Fruit fly (Drosophila melanogaster) whole organism, embryonic: ENCODE results near the gene LpR2.

Experiments used
- Atf-2 ChIP-seq: fragments of 200-800 bp; sonication (Bioruptor generic); optimal IDR thresholded peaks from 2 replicates; lab custom pipeline; 2016; ENCODE audit warnings: missing biosample characterization, missing genetic modification characterization
- Atf3 ChIP-seq: fragments of 200-800 bp; sonication (Bioruptor generic); optimal IDR thresholded peaks from 3 replicates; lab custom pipeline; 2016; ENCODE audit warnings: missing biosample characterization, missing genetic modification characterization
- Bteb2 ChIP-seq: fragments of 200-800 bp; sonication (Bioruptor generic); optimal IDR thresholded peaks from 2 replicates; lab custom pipeline; 2016; ENCODE audit warnings: missing biosample characterization, missing genetic modification characterization
- CG11695 ChIP-seq: fragments of 200-800 bp; sonication (Bioruptor generic); IDR thresholded peaks from 3 replicates; pipeline ENCODE4 v1.3.6; 2022; ENCODE audit warnings: missing biosample characterization, missing genetic modification characterization
- CG12155 ChIP-seq: fragments of 200-800 bp; sonication (Bioruptor generic); optimal IDR thresholded peaks from 3 replicates; lab custom pipeline; 2016; ENCODE audit warnings: missing biosample characterization, missing genetic modification characterization
- CG12391 ChIP-seq: fragments of 200-800 bp; sonication (Bioruptor generic); optimal IDR thresholded peaks from 3 replicates; lab custom pipeline; 2018; ENCODE audit warnings: missing biosample characterization, mild to moderate bottlenecking, missing genetic modification characterization, moderate library complexity
- CG13894 ChIP-seq: fragments of 200-800 bp; sonication (Bioruptor generic); optimal IDR thresholded peaks from 3 replicates; lab custom pipeline; 2018; ENCODE audit warnings: missing biosample characterization, mild to moderate bottlenecking, missing genetic modification characterization, moderate library complexity
- CG14710 ChIP-seq: fragments of 200-800 bp; sonication (Bioruptor generic); optimal IDR thresholded peaks from 3 replicates; lab custom pipeline; 2019; ENCODE audit warnings: missing biosample characterization, mild to moderate bottlenecking, missing genetic modification characterization, moderate library complexity
- CG14965 ChIP-seq: fragments of 200-800 bp; sonication (Bioruptor generic); optimal IDR thresholded peaks from 2 replicates; lab custom pipeline; 2016; ENCODE audit warnings: missing biosample characterization, missing genetic modification characterization, borderline replicate concordance
- CG15073 ChIP-seq: fragments of 200-800 bp; sonication (Bioruptor generic); optimal IDR thresholded peaks from 2 replicates; lab custom pipeline; 2016; ENCODE audit warnings: missing biosample characterization, missing genetic modification characterization
- CG15479 ChIP-seq: fragments of 200-800 bp; sonication (Bioruptor generic); optimal IDR thresholded peaks from 3 replicates; lab custom pipeline; 2019; ENCODE audit warnings: missing biosample characterization, mild to moderate bottlenecking, missing genetic modification characterization, moderate library complexity
- CG16813 ChIP-seq: fragments of 200-800 bp; sonication (Bioruptor generic); IDR thresholded peaks from 3 replicates; pipeline ENCODE4 v1.3.6; 2022; ENCODE audit warnings: missing biosample characterization, missing genetic modification characterization; ENCODE audit not compliant: partially characterized antibody
- CG17612 ChIP-seq: fragments of 200-800 bp; sonication (Bioruptor generic); IDR thresholded peaks from 2 replicates; pipeline ENCODE4 v1.3.6; 2022; ENCODE audit warnings: missing biosample characterization, missing genetic modification characterization
- CG4820 ChIP-seq: fragments of 200-800 bp; sonication (Bioruptor generic); optimal IDR thresholded peaks from 3 replicates; lab custom pipeline; 2016; ENCODE audit warnings: missing biosample characterization, missing genetic modification characterization
- CG8089 ChIP-seq: fragments of 200-800 bp; sonication (Bioruptor generic); optimal IDR thresholded peaks from 3 replicates; lab custom pipeline; 2016; ENCODE audit warnings: missing biosample characterization, missing genetic modification characterization
- CG8388 ChIP-seq: fragments of 200-800 bp; sonication (Bioruptor generic); optimal IDR thresholded peaks from 2 replicates; lab custom pipeline; 2019; ENCODE audit warnings: missing biosample characterization, mild to moderate bottlenecking, missing genetic modification characterization, moderate library complexity
- CG9797 ChIP-seq: fragments of 200-800 bp; sonication (Bioruptor generic); optimal IDR thresholded peaks from 3 replicates; lab custom pipeline; 2018; ENCODE audit warnings: missing biosample characterization, mild to moderate bottlenecking, missing genetic modification characterization
- Dp ChIP-seq: fragments of 200-800 bp; sonication (Bioruptor generic); optimal IDR thresholded peaks from 2 replicates; lab custom pipeline; 2018; ENCODE audit warnings: missing biosample characterization, mild to moderate bottlenecking, missing genetic modification characterization, moderate library complexity
- Dref ChIP-seq: fragments of 200-800 bp; sonication (Bioruptor generic); IDR thresholded peaks from 2 replicates; pipeline ENCODE4 v1.3.6; 2022; ENCODE audit warnings: missing biosample characterization, missing genetic modification characterization
- Eip74EF ChIP-seq, 2 experiments: fragments of 200-800 bp in 1 of 2; fragments of >200 bp in 1 of 2; sonication (Bioruptor generic) in 1 of 2; optimal IDR thresholded peaks; 2 replicates each; lab custom pipeline; 2017 to 2019; ENCODE audit warnings: missing biosample characterization in 2 of 2, missing genetic modification characterization in 2 of 2, mild to moderate bottlenecking in 1 of 2, moderate library complexity in 1 of 2
- Hand ChIP-seq: fragments of 200-800 bp; sonication (Bioruptor generic); optimal IDR thresholded peaks from 2 replicates; lab custom pipeline; 2017; ENCODE audit warnings: mild to moderate bottlenecking, missing biosample characterization, missing genetic modification reagents, missing genetic modification characterization
- Neu2 ChIP-seq: fragments of 200-800 bp; sonication (Bioruptor generic); optimal IDR thresholded peaks from 3 replicates; lab custom pipeline; 2016; ENCODE audit warnings: missing biosample characterization, missing genetic modification characterization, borderline replicate concordance
- Poxn ChIP-seq: fragments of 200-800 bp; sonication (Bioruptor generic); IDR thresholded peaks from 2 replicates; pipeline ENCODE4 v1.3.6; 2022; ENCODE audit warnings: missing biosample characterization, missing genetic modification characterization
- Side ChIP-seq: fragments of 200-800 bp; sonication (Bioruptor generic); optimal IDR thresholded peaks from 2 replicates; lab custom pipeline; 2016; ENCODE audit warnings: missing biosample characterization, missing genetic modification characterization
- Six4 ChIP-seq: fragments of 200-800 bp; sonication (Bioruptor generic); optimal IDR thresholded peaks from 2 replicates; lab custom pipeline; 2016; ENCODE audit warnings: missing biosample characterization, missing genetic modification characterization
- Sox100B ChIP-seq: fragments of 200-800 bp; sonication (Bioruptor generic); optimal IDR thresholded peaks from 3 replicates; lab custom pipeline; 2018; ENCODE audit warnings: missing biosample characterization, mild to moderate bottlenecking, missing genetic modification characterization
- Ssrp ChIP-seq: fragments of 200-800 bp; sonication (Bioruptor generic); optimal IDR thresholded peaks from 2 replicates; lab custom pipeline; 2018; ENCODE audit warnings: missing biosample characterization, mild to moderate bottlenecking, missing genetic modification characterization, moderate library complexity
- Tbp ChIP-seq: fragments of >200 bp; optimal IDR thresholded peaks from 2 replicates; lab custom pipeline; 2018; ENCODE audit warnings: missing biosample characterization, missing genetic modification characterization
- ab ChIP-seq: fragments of 200-800 bp; sonication (Bioruptor generic); optimal IDR thresholded peaks from 2 replicates; lab custom pipeline; 2016; ENCODE audit warnings: missing biosample characterization, missing genetic modification characterization
- ash1 ChIP-seq: fragments of 200-800 bp; sonication (Bioruptor generic); optimal IDR thresholded peaks from 2 replicates; lab custom pipeline; 2018; ENCODE audit warnings: missing biosample characterization, mild to moderate bottlenecking, missing genetic modification characterization
- btn ChIP-seq: fragments of 200-800 bp; sonication (Bioruptor generic); optimal IDR thresholded peaks from 2 replicates; lab custom pipeline; 2016; ENCODE audit warnings: missing biosample characterization, missing genetic modification characterization
- cad ChIP-seq: fragments of >200 bp; optimal IDR thresholded peaks from 2 replicates; lab custom pipeline; 2017; ENCODE audit warnings: missing biosample characterization, missing genetic modification characterization
- chinmo ChIP-seq: fragments of 200-800 bp; sonication (Bioruptor generic); IDR thresholded peaks from 4 replicates; pipeline ENCODE4 v1.3.6; 2022; ENCODE audit warnings: missing biosample characterization, missing genetic modification characterization; ENCODE audit not compliant: partially characterized antibody
- dysf ChIP-seq: fragments of 200-800 bp; sonication (Bioruptor generic); IDR thresholded peaks from 3 replicates; pipeline ENCODE4 v1.3.6; 2022; ENCODE audit warnings: missing biosample characterization, missing genetic modification characterization
- en ChIP-seq: fragments of 200-800 bp; sonication (Bioruptor generic); optimal IDR thresholded peaks from 2 replicates; lab custom pipeline; 2016; ENCODE audit warnings: missing biosample characterization, missing genetic modification characterization
- fd102C ChIP-seq: fragments of 200-800 bp; sonication (Bioruptor generic); optimal IDR thresholded peaks from 2 replicates; lab custom pipeline; 2018; ENCODE audit warnings: missing biosample characterization, mild to moderate bottlenecking, missing genetic modification characterization, moderate library complexity
- gce ChIP-seq: fragments of 200-800 bp; sonication (Bioruptor generic); IDR thresholded peaks from 3 replicates; pipeline ENCODE4 v1.3.6; 2022; ENCODE audit warnings: missing biosample characterization, missing genetic modification characterization
- gcm2 ChIP-seq: fragments of 200-800 bp; sonication (Bioruptor generic); optimal IDR thresholded peaks from 2 replicates; lab custom pipeline; 2016; ENCODE audit warnings: missing biosample characterization, missing genetic modification characterization
- ind ChIP-seq: fragments of 200-800 bp; sonication (Bioruptor generic); optimal IDR thresholded peaks from 3 replicates; lab custom pipeline; 2016; ENCODE audit warnings: missing biosample characterization, missing genetic modification characterization
- lilli ChIP-seq: fragments of 200-800 bp; sonication (Bioruptor generic); optimal IDR thresholded peaks from 3 replicates; lab custom pipeline; 2016; ENCODE audit warnings: missing biosample characterization, missing genetic modification characterization
- otp ChIP-seq: fragments of 200-800 bp; sonication (Bioruptor generic); IDR thresholded peaks from 3 replicates; pipeline ENCODE4, ENCODE4 v1.3.6; 2022; ENCODE audit warnings: missing biosample characterization, missing genetic modification characterization
- pum ChIP-seq: fragments of 200-800 bp; sonication (Bioruptor generic); optimal IDR thresholded peaks from 2 replicates; lab custom pipeline; 2016; ENCODE audit warnings: missing biosample characterization, missing genetic modification characterization
- pzg ChIP-seq: fragments of 200-800 bp; sonication (Bioruptor generic); optimal IDR thresholded peaks from 3 replicates; lab custom pipeline; 2018; ENCODE audit warnings: missing biosample characterization, mild to moderate bottlenecking, missing genetic modification characterization, moderate library complexity
- tin ChIP-seq: fragments of 200-800 bp; sonication (Bioruptor generic); optimal IDR thresholded peaks from 3 replicates; lab custom pipeline; 2016; ENCODE audit warnings: missing biosample characterization, missing genetic modification characterization
- tna ChIP-seq: fragments of 200-800 bp; sonication (Bioruptor generic); IDR thresholded peaks from 2 replicates; pipeline ENCODE4 v1.3.6; 2022; ENCODE audit warnings: missing biosample characterization, missing genetic modification characterization; ENCODE audit not compliant: partially characterized antibody
- twi ChIP-seq: fragments of 200-800 bp; optimal IDR thresholded peaks from 2 replicates; lab custom pipeline; 2019; ENCODE audit warnings: missing biosample characterization, mild to moderate bottlenecking, missing genetic modification characterization, moderate library complexity
- vfl ChIP-seq: fragments of 200-800 bp; sonication (Bioruptor generic); optimal IDR thresholded peaks from 2 replicates; lab custom pipeline; 2016; ENCODE audit warnings: missing biosample characterization, missing genetic modification characterization
- vvl ChIP-seq: fragments of 200-800 bp; sonication (Bioruptor generic); IDR thresholded peaks from 2 replicates; pipeline ENCODE4 v1.3.6; 2022; ENCODE audit warnings: missing biosample characterization, missing genetic modification characterization
- yki ChIP-seq: fragments of >200 bp; optimal IDR thresholded peaks from 3 replicates; lab custom pipeline; 2018

Gene LpR2

dm6 chr3R:25660985-25661530 is 79.2 kb downstream of the LpR2 start, which contains the start of gene Tnks (continued):
- TF ChIP-seq Eip74EF (GFP tag; optimal IDR thresholded peaks at IDR 0.05; lab: Kevin White, UChicago) (peak in 1 of 2 experiments; percentile 29), Neu2 (GFP tag; lab: Kevin White, UChicago) (no peak), CG9797 (GFP tag; lab: Kevin White, UChicago) (peak; percentile 74), Dref (peak; percentile 27), tin (GFP tag; lab: Kevin White, UChicago) (peak; percentile 11), Side (GFP tag; lab: Kevin White, UChicago) (no peak), CG8388 (GFP tag; lab: Kevin White, UChicago) (no peak), CG14710 (tag; lab: Kevin White, UChicago) (peak; percentile 42), CG12391 (tag; lab: Kevin White, UChicago) (peak; percentile 37), Dp (GFP tag; lab: Kevin White, UChicago) (peak; percentile 16), pzg (GFP tag; lab: Kevin White, UChicago) (peak; percentile 55), Ssrp (tag; lab: Kevin White, UChicago) (no peak), en (GFP tag; lab: Kevin White, UChicago) (no peak), vvl (GFP tag; lab: Robert Waterston, UW) (peak; percentile 33)
- TF ChIP-seq, all 482 proteins: peak for 29

- TF ChIP-seq yki (lab: Kevin White, UChicago) (no peak), CG4820 (no peak), btn (GFP tag; lab: Kevin White, UChicago) (no peak), otp (GFP tag; lab: Robert Waterston, UW) (no peak), gcm2 (no peak), chinmo (GFP tag; lab: Robert Waterston, UW) (0 out of 4 replicates have a peak, but pooled peaks have one; percentile 45), CG14965 (GFP tag; lab: Kevin White, UChicago) (no peak), Bteb2 (GFP tag; lab: Kevin White, UChicago) (no peak), dysf (GFP tag; lab: Robert Waterston, UW) (no peak), lilli (GFP tag; lab: Kevin White, UChicago) (no peak), Poxn (GFP tag; lab: Robert Waterston, UW) (no peak), CG16813 (GFP tag; lab: Robert Waterston, UW) (no peak), tna (GFP tag; lab: Robert Waterston, UW) (no peak), Six4 (no peak), CG17612 (GFP tag; lab: Robert Waterston, UW) (no peak), CG13894 (tag; lab: Kevin White, UChicago) (no peak), ind (no peak), twi (tag; lab: Kevin White, UChicago) (no peak), pum (GFP tag; lab: Kevin White, UChicago) (no peak), Atf3 (no peak), Sox100B (GFP tag; lab: Kevin White, UChicago) (no peak), cad (no peak), CG12155 (GFP tag; lab: Kevin White, UChicago) (no peak), Hand (GFP tag; lab: Kevin White, UChicago) (no peak), Atf-2 (GFP tag; lab: Kevin White, UChicago) (no peak), vfl (GFP tag; lab: Kevin White, UChicago) (no peak), CG15073 (GFP tag; lab: Kevin White, UChicago) (no peak), gce (no peak), ash1 (GFP tag; lab: Kevin White, UChicago) (no peak), Tbp (GFP tag; lab: Kevin White, UChicago) (no peak), CG15479 (GFP tag; lab: Kevin White, UChicago) (no peak), CG8089 (GFP tag; lab: Kevin White, UChicago) (no peak), CG11695 (GFP tag; lab: Robert Waterston, UW) (0 out of 3 replicates have a peak, but pooled peaks have one; percentile 10), fd102C (GFP tag; lab: Kevin White, UChicago) (no peak), ab (GFP tag; lab: Kevin White, UChicago) (no peak)
These were observed 80.3 kb downstream of the LpR2 start for dm6 chr3R:25659857-25660417.
